Worm (Caenorhabditis elegans): Measurements from ENCODE around the gene R155.3.

R155.3 gene

DNA sequence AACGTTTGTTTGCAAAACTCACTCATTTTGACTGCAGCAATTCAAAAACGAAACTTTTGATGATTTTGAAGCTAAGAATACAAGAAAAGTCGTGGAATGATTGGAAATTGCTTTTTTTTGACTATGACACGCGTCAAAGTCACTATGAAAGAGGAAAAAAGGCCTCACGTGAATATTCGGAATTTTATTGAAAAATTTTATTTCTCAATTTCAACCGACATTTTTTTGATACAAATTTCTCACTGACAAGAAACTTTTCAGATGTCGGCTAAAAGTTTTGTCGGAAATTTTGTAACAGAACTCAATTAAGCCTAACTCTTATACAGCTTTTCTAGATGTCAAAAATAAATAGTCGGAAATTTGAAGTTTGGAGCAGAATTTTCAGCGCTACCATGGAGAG lies 6.1 kb downstream of the R155.3 start, which contains the start of gene R155.5:
TSS of gene R155.5 (minus strand) at position 101 of the 400 bp plus-strand sequence.
- TF ChIP-seq unc-55 (GFP tag; optimal IDR thresholded peaks at IDR 0.05) (no peak), ZK546.5 (tag; optimal IDR thresholded peaks at IDR 0.05) (no peak), mab-5 (tag; optimal IDR thresholded peaks at IDR 0.05) (no peak), nhr-6 (tag; optimal IDR thresholded peaks at IDR 0.05) (no peak), fos-1 (tag; optimal IDR thresholded peaks at IDR 0.05) (no peak), elt-1 (tag; optimal IDR thresholded peaks at IDR 0.05) (no peak), ztf-11 (tag; optimal IDR thresholded peaks at IDR 0.05) (no peak), nhr-10 (tag; optimal IDR thresholded peaks at IDR 0.05) (no peak), nhr-237 (tag; optimal IDR thresholded peaks at IDR 0.05) (no peak), ceh-82 (tag; optimal IDR thresholded peaks at IDR 0.05) (no peak), unc-39 (tag; optimal IDR thresholded peaks at IDR 0.05) (no peak), peb-1 (tag; optimal IDR thresholded peaks at IDR 0.05) (no peak), ztf-4 (tag; optimal IDR thresholded peaks at IDR 0.05) (no peak), C34F6.9 (tag; optimal IDR thresholded peaks at IDR 0.05) (no peak), aly-2 (tag; optimal IDR thresholded peaks at IDR 0.05) (no peak)

DNA sequence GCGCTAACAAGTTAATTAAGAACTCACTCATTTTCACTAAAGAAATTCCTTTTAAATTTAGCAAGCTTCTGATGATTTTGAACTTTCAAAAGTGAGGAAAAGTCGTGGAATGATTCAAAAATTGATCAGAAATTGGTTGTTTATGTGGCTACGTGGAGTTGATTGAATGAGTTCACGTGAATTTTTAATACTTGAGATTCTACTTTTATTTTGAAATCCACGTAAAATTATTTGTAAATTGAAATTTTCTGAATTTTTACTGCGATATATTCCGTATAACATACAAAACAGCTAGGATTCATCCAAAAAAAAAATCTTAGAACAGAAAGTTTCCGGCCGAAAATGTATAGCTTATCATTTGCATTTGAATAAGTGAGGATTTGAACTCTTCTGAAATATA lies 6.7 kb downstream of the R155.3 start, which contains the start of gene moa-1:
TSS of gene moa-1 (minus strand) at position 101 of the 400 bp plus-strand sequence.
- no peak for TF ChIP-seq lsy-2 (tag; optimal IDR thresholded peaks at IDR 0.05)
- no peak for TF ChIP-seq ceh-82 (tag; optimal IDR thresholded peaks at IDR 0.05)
- TF ChIP-seq nhr-12 (tag; optimal IDR thresholded peaks at IDR 0.05), result no peak
- TF ChIP-seq nhr-25 (tag; optimal IDR thresholded peaks at IDR 0.05), result no peak
- TF ChIP-seq mbf-1 (tag; optimal IDR thresholded peaks at IDR 0.05), result no peak
- TF ChIP-seq blmp-1 (tag; optimal IDR thresholded peaks at IDR 0.05; ENCODE audit: insufficient read depth), result no peak
- TF ChIP-seq gmeb-1 (tag; optimal IDR thresholded peaks at IDR 0.05), result no peak
- TF ChIP-seq alr-1 (tag; optimal IDR thresholded peaks at IDR 0.05), result no peak
- no peak for TF ChIP-seq sma-9 (GFP tag; optimal IDR thresholded peaks at IDR 0.05)
- TF ChIP-seq sma-9 (tag; optimal IDR thresholded peaks at IDR 0.05), result no peak
- TF ChIP-seq ztf-11 (tag; optimal IDR thresholded peaks at IDR 0.05), result no peak
- no peak for TF ChIP-seq sem-4 (tag; optimal IDR thresholded peaks at IDR 0.05)
- no peak for TF ChIP-seq ztf-4 (tag; optimal IDR thresholded peaks at IDR 0.05)
- TF ChIP-seq aly-2 (tag; optimal IDR thresholded peaks at IDR 0.05), result no peak
- no peak for TF ChIP-seq nhr-10 (tag; optimal IDR thresholded peaks at IDR 0.05)
- TF ChIP-seq nhr-77 (tag; optimal IDR thresholded peaks at IDR 0.05), result no peak
- no peak for TF ChIP-seq nhr-23 (tag; optimal IDR thresholded peaks at IDR 0.05)

- TF ChIP-seq nhr-12 (tag; optimal IDR thresholded peaks at IDR 0.05) (no peak), ceh-16 (tag; optimal IDR thresholded peaks at IDR 0.05) (no peak), snpc-4 (tag; optimal IDR thresholded peaks at IDR 0.05) (no peak), gmeb-1 (tag; optimal IDR thresholded peaks at IDR 0.05) (no peak), nhr-237 (tag; optimal IDR thresholded peaks at IDR 0.05) (no peak), egl-27 (tag; optimal IDR thresholded peaks at IDR 0.05) (no peak), mbf-1 (tag; optimal IDR thresholded peaks at IDR 0.05) (no peak), unc-62 (GFP tag; optimal IDR thresholded peaks at IDR 0.05) (no peak), nhr-6 (tag; optimal IDR thresholded peaks at IDR 0.05) (no peak), lin-13 (GFP tag; optimal IDR thresholded peaks at IDR 0.05) (no peak), ZK546.5 (tag; optimal IDR thresholded peaks at IDR 0.05) (no peak), lsy-2 (tag; optimal IDR thresholded peaks at IDR 0.05) (no peak)
Measured at ce11 chrIII:1963128-1963527, 13.4 kb downstream of the R155.3 start.

- TF ChIP-seq sma-3 (GFP tag; optimal IDR thresholded peaks at IDR 0.05), result no peak
- peak; percentile 6 for TF ChIP-seq fos-1 (tag; optimal IDR thresholded peaks at IDR 0.05)
- TF ChIP-seq mdl-1 (tag; optimal IDR thresholded peaks at IDR 0.05), result no peak
- no peak for TF ChIP-seq nhr-129 (tag; optimal IDR thresholded peaks at IDR 0.05)
Measured at ce11 chrIII:1962552-1962951, 14.0 kb downstream of the R155.3 start.

ce11 chrIII:1961895-1962506 lies 14.5 kb downstream of the R155.3 start, which contains the start of gene mboa-6:
TSS of gene mboa-6 (minus strand) at chrIII:1961945.
- peak; percentile 37 for TF ChIP-seq unc-55 (GFP tag; optimal IDR thresholded peaks at IDR 0.05)
- no peak for TF ChIP-seq lin-13 (GFP tag; optimal IDR thresholded peaks at IDR 0.05)

Measured in whole organism, L2 larva.